Worm (Caenorhabditis elegans) whole organism, L2 larva: ENCODE results near the gene C23G10.10.
A peak's percentile ranks its signal among the peaks of the same experiment; 100 is the strongest.

Experiments used
- C34F6.9 ChIP-seq: fragments of 150-350 bp; optimal IDR thresholded peaks from 2 replicates; lab custom pipeline; 2014; ENCODE audit warnings: missing biosample characterization, missing genetic modification characterization
- F13H6.1 ChIP-seq: sonication (generic microtip); optimal IDR thresholded peaks from 2 replicates; lab custom pipeline; 2016; ENCODE audit warnings: missing genetic modification characterization, missing compliant biosample characterization
- R02D3.7 ChIP-seq: fragments of 150-350 bp; optimal IDR thresholded peaks from 2 replicates; lab custom pipeline; 2014; ENCODE audit warnings: missing biosample characterization, missing genetic modification characterization
- Y55F3AM.14 ChIP-seq: fragments of 200-800 bp; sonication (Bioruptor generic); optimal IDR thresholded peaks from 2 replicates; lab custom pipeline; 2018; ENCODE audit warnings: mild to moderate bottlenecking, missing genetic modification characterization, missing compliant biosample characterization
- alr-1 ChIP-seq: fragments of 150-350 bp; optimal IDR thresholded peaks from 2 replicates; lab custom pipeline; 2014; ENCODE audit warnings: missing biosample characterization, missing genetic modification characterization
- aly-2 ChIP-seq: fragments of 150-350 bp; optimal IDR thresholded peaks from 2 replicates; lab custom pipeline; 2014; ENCODE audit warnings: missing biosample characterization, missing genetic modification characterization
- blmp-1 ChIP-seq: sonication (generic microtip); optimal IDR thresholded peaks from 2 replicates; lab custom pipeline; 2017; ENCODE audit warnings: missing genetic modification characterization, mild to moderate bottlenecking, missing compliant biosample characterization, antibody characterized with exemption, moderate library complexity; ENCODE audit not compliant: insufficient read depth
- ceh-16 ChIP-seq: fragments of 150-350 bp; optimal IDR thresholded peaks from 2 replicates; lab custom pipeline; 2014; ENCODE audit warnings: missing biosample characterization, missing genetic modification characterization
- ceh-82 ChIP-seq: fragments of 150-350 bp; optimal IDR thresholded peaks from 2 replicates; lab custom pipeline; 2014; ENCODE audit warnings: missing biosample characterization, missing genetic modification characterization
- crh-2 ChIP-seq: sonication (generic microtip); optimal IDR thresholded peaks from 2 replicates; lab custom pipeline; 2017; ENCODE audit warnings: missing biosample characterization, missing genetic modification characterization
- dmd-4 ChIP-seq: sonication (generic microtip); optimal IDR thresholded peaks from 2 replicates; lab custom pipeline; 2017; ENCODE audit warnings: missing biosample characterization, missing genetic modification characterization
- egl-27 ChIP-seq: sonication (generic microtip); optimal IDR thresholded peaks from 3 replicates; lab custom pipeline; 2017; ENCODE audit warnings: missing biosample characterization, missing genetic modification reagents, missing genetic modification characterization
- elt-1 ChIP-seq: fragments of 150-350 bp; optimal IDR thresholded peaks from 2 replicates; lab custom pipeline; 2014; ENCODE audit warnings: missing biosample characterization, missing genetic modification characterization
- elt-3 ChIP-seq: sonication (generic microtip); optimal IDR thresholded peaks from 2 replicates; lab custom pipeline; 2017; ENCODE audit warnings: missing biosample characterization, missing genetic modification characterization
- fos-1 ChIP-seq: fragments of 150-350 bp; optimal IDR thresholded peaks from 2 replicates; lab custom pipeline; 2014; ENCODE audit warnings: missing biosample characterization, missing genetic modification characterization
- lin-11 ChIP-seq: fragments of 150-350 bp; sonication (generic microtip); optimal IDR thresholded peaks from 2 replicates; lab custom pipeline; 2014; ENCODE audit warnings: missing biosample characterization, missing genetic modification characterization, inconsistent platforms, mixed read lengths
- lin-13 ChIP-seq: fragments of 150-350 bp; optimal IDR thresholded peaks from 2 replicates; lab custom pipeline; 2014; ENCODE audit warnings: missing biosample characterization, missing genetic modification reagents, missing genetic modification characterization
- lin-39 ChIP-seq: fragments of 150-350 bp; optimal IDR thresholded peaks from 2 replicates; lab custom pipeline; 2014; ENCODE audit warnings: missing biosample characterization, missing genetic modification reagents, missing genetic modification characterization
- mdl-1 ChIP-seq, 2 experiments: fragments of 150-350 bp in 1 of 2; sonication (generic microtip) in 1 of 2; optimal IDR thresholded peaks; 2 replicates each; lab custom pipeline; 2017; ENCODE audit warnings: missing biosample characterization in 2 of 2, missing genetic modification characterization in 2 of 2
- nhr-10 ChIP-seq: sonication (generic microtip); optimal IDR thresholded peaks from 2 replicates; lab custom pipeline; 2017; ENCODE audit warnings: missing biosample characterization, missing genetic modification characterization
- nhr-11 ChIP-seq: fragments of 150-350 bp; optimal IDR thresholded peaks from 2 replicates; lab custom pipeline; 2014; ENCODE audit warnings: missing biosample characterization, missing genetic modification characterization
- nhr-12 ChIP-seq: fragments of 150-350 bp; optimal IDR thresholded peaks from 2 replicates; lab custom pipeline; 2014; ENCODE audit warnings: missing biosample characterization, missing genetic modification characterization
- nhr-129 ChIP-seq: fragments of 150-350 bp; optimal IDR thresholded peaks from 2 replicates; lab custom pipeline; 2014; ENCODE audit warnings: missing biosample characterization, missing genetic modification characterization
- nhr-23 ChIP-seq: fragments of 150-350 bp; optimal IDR thresholded peaks from 2 replicates; lab custom pipeline; 2014; ENCODE audit warnings: missing biosample characterization, missing genetic modification reagents, missing genetic modification characterization
- nhr-25 ChIP-seq: fragments of 150-350 bp; sonication (generic microtip); optimal IDR thresholded peaks from 3 replicates; lab custom pipeline; 2014; ENCODE audit warnings: missing biosample characterization, missing genetic modification characterization
- nhr-6 ChIP-seq: fragments of 150-350 bp; optimal IDR thresholded peaks from 2 replicates; lab custom pipeline; 2014; ENCODE audit warnings: missing biosample characterization, missing genetic modification characterization
- sma-3 ChIP-seq: sonication (generic microtip); optimal IDR thresholded peaks from 2 replicates; lab custom pipeline; 2016; ENCODE audit warnings: missing genetic modification reagents, missing genetic modification characterization, missing compliant biosample characterization
- sma-9 ChIP-seq, 2 experiments: fragments of 150-350 bp in 1 of 2; sonication (generic microtip) in 1 of 2; optimal IDR thresholded peaks; 2 replicates each; lab custom pipeline; 2014 to 2016; ENCODE audit warnings: missing genetic modification characterization in 2 of 2, mild to moderate bottlenecking in 1 of 2, missing biosample characterization in 1 of 2, missing compliant biosample characterization in 1 of 2, missing genetic modification reagents in 1 of 2, moderate library complexity in 1 of 2
- unc-39 ChIP-seq: fragments of 150-350 bp; optimal IDR thresholded peaks from 2 replicates; lab custom pipeline; 2014; ENCODE audit warnings: missing biosample characterization, missing genetic modification characterization
- unc-55 ChIP-seq: fragments of 150-350 bp; sonication (generic microtip); optimal IDR thresholded peaks from 3 replicates; lab custom pipeline; 2014; ENCODE audit warnings: missing biosample characterization, missing genetic modification reagents, missing genetic modification characterization
- unc-62 ChIP-seq: fragments of 150-350 bp; optimal IDR thresholded peaks from 2 replicates; lab custom pipeline; 2014; ENCODE audit warnings: missing biosample characterization, missing genetic modification reagents, missing genetic modification characterization
- ztf-1 ChIP-seq: fragments of 200-800 bp; sonication (Bioruptor generic); conservative IDR thresholded peaks from 2 replicates; pipeline ENCODE4 v1.3.6; 2022; ENCODE audit warnings: missing genetic modification characterization, missing compliant biosample characterization
- ztf-11 ChIP-seq: sonication (generic microtip); optimal IDR thresholded peaks from 2 replicates; lab custom pipeline; 2017; ENCODE audit warnings: missing biosample characterization, missing genetic modification characterization
- ztf-4 ChIP-seq: fragments of 150-350 bp; optimal IDR thresholded peaks from 2 replicates; lab custom pipeline; 2014; ENCODE audit warnings: missing biosample characterization, missing genetic modification characterization

C23G10.10 gene

DNA sequence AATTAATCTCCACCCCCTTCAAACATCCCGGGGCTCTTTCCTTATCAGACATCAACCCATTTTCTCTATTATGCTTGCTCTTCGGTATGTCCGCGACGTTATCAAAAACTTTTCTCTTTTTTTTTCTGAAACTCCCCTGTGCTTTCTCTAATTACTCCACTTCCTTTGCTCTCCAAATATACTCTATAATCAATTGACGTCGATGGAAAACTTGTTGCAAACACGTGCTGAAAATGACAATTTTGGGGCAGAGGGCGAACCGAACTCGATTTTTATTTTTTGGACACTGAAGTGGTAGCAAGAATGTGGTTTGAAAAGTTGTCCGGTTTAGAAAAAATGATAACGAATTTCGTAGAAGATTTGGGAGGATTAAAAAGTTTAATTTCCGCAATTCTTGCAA lies 34.8 kb downstream of the C23G10.10 start (continued):
- no peak for TF ChIP-seq ztf-11 (tag; lab: Kevin White, UChicago)
- peak; percentile 44 for TF ChIP-seq crh-2 (tag; lab: Kevin White, UChicago)
- TF ChIP-seq nhr-25, result no peak
- no peak for TF ChIP-seq nhr-10 (tag; lab: Kevin White, UChicago)
- TF ChIP-seq F13H6.1 (tag; lab: Kevin White, UChicago), result peak; percentile 13
- TF ChIP-seq nhr-12 (tag; lab: Kevin White, UChicago), result no peak
- TF ChIP-seq nhr-11, result no peak
- no peak for TF ChIP-seq ztf-4 (tag; lab: Kevin White, UChicago)
- TF ChIP-seq C34F6.9, result no peak

DNA sequence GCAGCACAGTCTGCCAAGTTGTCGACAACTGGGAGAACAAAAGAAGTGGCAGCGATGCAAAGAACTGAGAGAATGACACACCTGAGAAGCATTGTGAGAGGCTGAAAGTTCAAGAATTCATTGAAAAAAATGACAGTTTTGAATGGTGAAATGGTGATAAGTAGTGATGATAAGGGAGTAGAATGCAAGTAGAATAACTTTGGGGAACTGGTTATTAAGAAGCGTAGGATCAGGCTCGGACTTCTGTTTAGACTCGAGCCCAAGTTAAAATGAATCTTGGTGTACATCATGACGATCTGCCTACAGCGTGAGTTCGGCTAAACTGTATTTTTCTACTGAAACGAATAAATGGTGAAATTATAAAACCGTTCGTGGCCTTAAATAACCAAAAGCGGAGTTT lies 35.2 kb downstream of the C23G10.10 start, which contains the start of gene F42A10.7:
TSS of gene F42A10.7 (minus strand) at position 101 of the 400 bp plus-strand sequence.
- no peak for TF ChIP-seq ztf-4 (tag; lab: Kevin White, UChicago)
- TF ChIP-seq unc-39 (tag; lab: Kevin White, UChicago), result no peak
- no peak for TF ChIP-seq ceh-16 (tag; lab: Kevin White, UChicago)
- TF ChIP-seq sma-3 (GFP tag; lab: Kevin White, UChicago), result no peak
- TF ChIP-seq nhr-6 (tag; lab: Kevin White, UChicago), result no peak
- TF ChIP-seq alr-1 (tag; lab: Kevin White, UChicago), result no peak
- TF ChIP-seq lin-39 (tag; lab: Kevin White, UChicago), result no peak
- TF ChIP-seq Y55F3AM.14, result no peak
- no peak for TF ChIP-seq lin-11 (tag; lab: Kevin White, UChicago)
- no peak for TF ChIP-seq nhr-10 (tag; lab: Kevin White, UChicago)
- TF ChIP-seq lin-13 (GFP tag; lab: Kevin White, UChicago), result no peak
- TF ChIP-seq C34F6.9, result no peak
- no peak for TF ChIP-seq ceh-82
- TF ChIP-seq blmp-1 (tag; lab: Kevin White, UChicago), result no peak
- no peak for TF ChIP-seq sma-9 (GFP tag; optimal IDR thresholded peaks at IDR 0.05; lab: Kevin White, UChicago)
- TF ChIP-seq sma-9 (tag; optimal IDR thresholded peaks at IDR 0.05; lab: Kevin White, UChicago), result no peak
- TF ChIP-seq elt-1 (tag; lab: Kevin White, UChicago), result no peak
- no peak for TF ChIP-seq nhr-129 (tag; lab: Kevin White, UChicago)
- no peak for TF ChIP-seq egl-27 (tag; lab: Kevin White, UChicago)
- no peak for TF ChIP-seq R02D3.7

DNA sequence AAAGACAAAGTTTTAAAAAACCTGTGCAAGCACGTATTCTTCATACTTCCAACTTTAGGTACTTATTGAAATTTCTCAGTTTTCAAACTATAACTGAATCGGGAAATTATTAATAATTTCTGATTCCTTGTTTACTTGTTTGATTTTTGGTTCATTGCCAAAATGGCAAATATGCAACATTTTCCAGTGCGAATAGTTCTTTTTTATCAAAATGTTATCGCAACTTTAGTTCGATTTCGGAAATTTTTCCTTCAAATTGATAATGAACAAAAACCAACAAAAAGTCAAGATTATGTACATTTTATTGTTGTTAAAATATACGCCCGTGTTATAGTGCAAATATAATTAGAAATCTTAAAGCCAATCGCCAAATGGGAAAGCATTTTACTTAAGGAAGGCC lies 36.2 kb downstream of the C23G10.10 start:
- no peak for TF ChIP-seq elt-1 (tag; lab: Kevin White, UChicago)
- TF ChIP-seq fos-1 (tag; lab: Kevin White, UChicago), result peak; percentile 45

DNA sequence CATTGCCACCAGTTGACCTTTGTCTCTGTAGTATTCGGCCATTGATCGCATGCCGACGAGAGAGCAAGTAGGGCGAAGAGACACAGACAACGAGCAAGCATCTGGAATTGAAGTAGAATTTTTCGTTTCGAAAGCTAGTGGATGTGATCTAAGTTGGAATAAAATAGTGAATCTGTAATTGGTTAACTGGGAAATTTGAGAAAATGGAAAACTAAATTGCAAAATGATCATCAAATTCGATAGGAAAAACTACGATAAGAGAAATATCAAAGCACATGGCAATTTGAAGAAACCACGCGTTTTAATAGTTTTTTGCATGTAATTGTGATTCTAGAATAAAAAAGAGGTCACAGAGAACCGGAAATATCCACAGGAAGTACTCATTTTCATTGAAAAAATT lies 37.1 kb downstream of the C23G10.10 start, which contains the start of gene F42A10.6:
TSS of gene F42A10.6 (minus strand) at position 101 of the 400 bp plus-strand sequence.
- no peak for TF ChIP-seq nhr-25
- no peak for TF ChIP-seq R02D3.7
- TF ChIP-seq fos-1 (tag; lab: Kevin White, UChicago), result peak; percentile 23
- no peak for TF ChIP-seq egl-27 (tag; lab: Kevin White, UChicago)
- TF ChIP-seq mdl-1 (tag; optimal IDR thresholded peaks at IDR 0.05; lab: Kevin White, UChicago), result no peak
- no peak for TF ChIP-seq nhr-23 (tag; lab: Kevin White, UChicago)
- TF ChIP-seq dmd-4 (tag; lab: Kevin White, UChicago), result no peak

DNA sequence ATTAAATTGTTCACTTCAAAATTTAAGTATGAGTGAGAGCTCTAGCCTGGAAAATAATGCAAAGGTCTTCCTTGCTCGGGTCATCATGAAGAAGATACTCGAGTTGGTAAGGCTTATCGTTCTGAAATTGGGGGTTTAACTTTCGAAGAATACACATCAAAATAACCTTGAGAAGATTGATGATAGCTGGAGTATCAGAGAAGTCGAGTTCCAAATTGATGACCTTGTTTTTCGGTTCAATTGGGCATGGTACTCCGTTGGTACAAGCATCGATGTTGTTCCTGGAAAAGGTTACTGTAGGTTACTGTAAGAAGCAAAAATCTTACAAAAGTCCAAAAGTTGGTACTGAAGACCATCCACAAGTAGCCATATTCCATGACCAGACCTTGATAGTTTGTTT lies 37.6 kb downstream of the C23G10.10 start:
- TF ChIP-seq elt-3 (no peak), unc-55 (GFP tag; lab: Kevin White, UChicago) (no peak), ztf-1 (GFP tag; lab: Robert Waterston, UW) (no peak), fos-1 (tag; lab: Kevin White, UChicago) (no peak), elt-1 (tag; lab: Kevin White, UChicago) (no peak), unc-62 (GFP tag; lab: Kevin White, UChicago) (no peak), aly-2 (tag; lab: Kevin White, UChicago) (no peak)
- TF ChIP-seq, all 48 proteins: peak for 0
